Worm (Caenorhabditis elegans) whole organism, L2 larva: ENCODE data around the gene F32D8.2.

ENCODE experiments used
- C34F6.9 ChIP-seq: fragments of 150-350 bp; optimal IDR thresholded peaks from 2 replicates; lab custom pipeline; 2014; ENCODE audit warnings: missing biosample characterization, missing genetic modification characterization
- F13H6.1 ChIP-seq: sonication (generic microtip); optimal IDR thresholded peaks from 2 replicates; lab custom pipeline; 2016; ENCODE audit warnings: missing genetic modification characterization, missing compliant biosample characterization
- R02D3.7 ChIP-seq: fragments of 150-350 bp; optimal IDR thresholded peaks from 2 replicates; lab custom pipeline; 2014; ENCODE audit warnings: missing biosample characterization, missing genetic modification characterization
- Y55F3AM.14 ChIP-seq: fragments of 200-800 bp; sonication (Bioruptor generic); optimal IDR thresholded peaks from 2 replicates; lab custom pipeline; 2018; ENCODE audit warnings: mild to moderate bottlenecking, missing genetic modification characterization, missing compliant biosample characterization
- ZK546.5 ChIP-seq: sonication (generic microtip); optimal IDR thresholded peaks from 2 replicates; lab custom pipeline; 2017; ENCODE audit warnings: missing biosample characterization, missing genetic modification characterization
- aly-2 ChIP-seq: fragments of 150-350 bp; optimal IDR thresholded peaks from 2 replicates; lab custom pipeline; 2014; ENCODE audit warnings: missing biosample characterization, missing genetic modification characterization
- ama-1 ChIP-seq: fragments of 150-350 bp; optimal IDR thresholded peaks from 2 replicates; lab custom pipeline; 2018; ENCODE audit warnings: inconsistent platforms
- blmp-1 ChIP-seq: sonication (generic microtip); optimal IDR thresholded peaks from 2 replicates; lab custom pipeline; 2017; ENCODE audit warnings: missing genetic modification characterization, mild to moderate bottlenecking, missing compliant biosample characterization, antibody characterized with exemption, moderate library complexity; ENCODE audit not compliant: insufficient read depth
- ceh-16 ChIP-seq: fragments of 150-350 bp; optimal IDR thresholded peaks from 2 replicates; lab custom pipeline; 2014; ENCODE audit warnings: missing biosample characterization, missing genetic modification characterization
- ceh-82 ChIP-seq: fragments of 150-350 bp; optimal IDR thresholded peaks from 2 replicates; lab custom pipeline; 2014; ENCODE audit warnings: missing biosample characterization, missing genetic modification characterization
- crh-2 ChIP-seq: sonication (generic microtip); optimal IDR thresholded peaks from 2 replicates; lab custom pipeline; 2017; ENCODE audit warnings: missing biosample characterization, missing genetic modification characterization
- dmd-4 ChIP-seq: sonication (generic microtip); optimal IDR thresholded peaks from 2 replicates; lab custom pipeline; 2017; ENCODE audit warnings: missing biosample characterization, missing genetic modification characterization
- egl-27 ChIP-seq: sonication (generic microtip); optimal IDR thresholded peaks from 3 replicates; lab custom pipeline; 2017; ENCODE audit warnings: missing biosample characterization, missing genetic modification reagents, missing genetic modification characterization
- elt-1 ChIP-seq: fragments of 150-350 bp; optimal IDR thresholded peaks from 2 replicates; lab custom pipeline; 2014; ENCODE audit warnings: missing biosample characterization, missing genetic modification characterization
- elt-3 ChIP-seq: sonication (generic microtip); optimal IDR thresholded peaks from 2 replicates; lab custom pipeline; 2017; ENCODE audit warnings: missing biosample characterization, missing genetic modification characterization
- fos-1 ChIP-seq: fragments of 150-350 bp; optimal IDR thresholded peaks from 2 replicates; lab custom pipeline; 2014; ENCODE audit warnings: missing biosample characterization, missing genetic modification characterization
- gmeb-1 ChIP-seq: fragments of 150-350 bp; optimal IDR thresholded peaks from 2 replicates; lab custom pipeline; 2014; ENCODE audit warnings: missing biosample characterization, missing genetic modification characterization
- lin-11 ChIP-seq: fragments of 150-350 bp; sonication (generic microtip); optimal IDR thresholded peaks from 2 replicates; lab custom pipeline; 2014; ENCODE audit warnings: missing biosample characterization, missing genetic modification characterization, inconsistent platforms, mixed read lengths
- lin-13 ChIP-seq: fragments of 150-350 bp; optimal IDR thresholded peaks from 2 replicates; lab custom pipeline; 2014; ENCODE audit warnings: missing biosample characterization, missing genetic modification reagents, missing genetic modification characterization
- lin-39 ChIP-seq: fragments of 150-350 bp; optimal IDR thresholded peaks from 2 replicates; lab custom pipeline; 2014; ENCODE audit warnings: missing biosample characterization, missing genetic modification reagents, missing genetic modification characterization
- lsy-2 ChIP-seq, 2 experiments: fragments of 150-350 bp in 1 of 2; sonication (generic microtip) in 1 of 2; optimal IDR thresholded peaks; 2 replicates each; lab custom pipeline; 2014 to 2017; ENCODE audit warnings: missing biosample characterization in 2 of 2, missing genetic modification characterization in 2 of 2
- mab-5 ChIP-seq: fragments of 150-350 bp; optimal IDR thresholded peaks from 2 replicates; lab custom pipeline; 2014; ENCODE audit warnings: missing biosample characterization, missing genetic modification characterization
- mbf-1 ChIP-seq: sonication (generic microtip); optimal IDR thresholded peaks from 2 replicates; lab custom pipeline; 2017; ENCODE audit warnings: missing biosample characterization, missing genetic modification characterization
- mdl-1 ChIP-seq, 2 experiments: fragments of 150-350 bp in 1 of 2; sonication (generic microtip) in 1 of 2; optimal IDR thresholded peaks; 2 replicates each; lab custom pipeline; 2017; ENCODE audit warnings: missing biosample characterization in 2 of 2, missing genetic modification characterization in 2 of 2
- nhr-10 ChIP-seq: sonication (generic microtip); optimal IDR thresholded peaks from 2 replicates; lab custom pipeline; 2017; ENCODE audit warnings: missing biosample characterization, missing genetic modification characterization
- nhr-11 ChIP-seq: fragments of 150-350 bp; optimal IDR thresholded peaks from 2 replicates; lab custom pipeline; 2014; ENCODE audit warnings: missing biosample characterization, missing genetic modification characterization
- nhr-12 ChIP-seq: fragments of 150-350 bp; optimal IDR thresholded peaks from 2 replicates; lab custom pipeline; 2014; ENCODE audit warnings: missing biosample characterization, missing genetic modification characterization
- nhr-129 ChIP-seq: fragments of 150-350 bp; optimal IDR thresholded peaks from 2 replicates; lab custom pipeline; 2014; ENCODE audit warnings: missing biosample characterization, missing genetic modification characterization
- nhr-21 ChIP-seq: fragments of 150-350 bp; optimal IDR thresholded peaks from 2 replicates; lab custom pipeline; 2014; ENCODE audit warnings: missing biosample characterization, missing genetic modification characterization
- nhr-23 ChIP-seq: fragments of 150-350 bp; optimal IDR thresholded peaks from 2 replicates; lab custom pipeline; 2014; ENCODE audit warnings: missing biosample characterization, missing genetic modification reagents, missing genetic modification characterization
- nhr-237 ChIP-seq: fragments of 150-350 bp; optimal IDR thresholded peaks from 2 replicates; lab custom pipeline; 2014; ENCODE audit warnings: missing biosample characterization, missing genetic modification characterization
- nhr-25 ChIP-seq: fragments of 150-350 bp; sonication (generic microtip); optimal IDR thresholded peaks from 3 replicates; lab custom pipeline; 2014; ENCODE audit warnings: missing biosample characterization, missing genetic modification characterization
- nhr-6 ChIP-seq: fragments of 150-350 bp; optimal IDR thresholded peaks from 2 replicates; lab custom pipeline; 2014; ENCODE audit warnings: missing biosample characterization, missing genetic modification characterization
- nhr-77 ChIP-seq: fragments of 150-350 bp; optimal IDR thresholded peaks from 2 replicates; lab custom pipeline; 2014; ENCODE audit warnings: missing biosample characterization, missing genetic modification characterization
- sem-4 ChIP-seq: fragments of 150-350 bp; optimal IDR thresholded peaks from 2 replicates; lab custom pipeline; 2014; ENCODE audit warnings: missing biosample characterization, missing genetic modification reagents, missing genetic modification characterization
- skn-1 ChIP-seq: sonication (generic microtip); optimal IDR thresholded peaks from 2 replicates; lab custom pipeline; 2017; ENCODE audit warnings: missing biosample characterization, missing genetic modification characterization
- sma-3 ChIP-seq: sonication (generic microtip); optimal IDR thresholded peaks from 2 replicates; lab custom pipeline; 2016; ENCODE audit warnings: missing genetic modification reagents, missing genetic modification characterization, missing compliant biosample characterization
- sma-9 ChIP-seq, 2 experiments: fragments of 150-350 bp in 1 of 2; sonication (generic microtip) in 1 of 2; optimal IDR thresholded peaks; 2 replicates each; lab custom pipeline; 2014 to 2016; ENCODE audit warnings: missing genetic modification characterization in 2 of 2, mild to moderate bottlenecking in 1 of 2, missing biosample characterization in 1 of 2, missing compliant biosample characterization in 1 of 2, missing genetic modification reagents in 1 of 2, moderate library complexity in 1 of 2
- snpc-4 ChIP-seq: fragments of 150-350 bp; optimal IDR thresholded peaks from 2 replicates; lab custom pipeline; 2014; ENCODE audit warnings: missing biosample characterization, missing genetic modification characterization
- unc-39 ChIP-seq: fragments of 150-350 bp; optimal IDR thresholded peaks from 2 replicates; lab custom pipeline; 2014; ENCODE audit warnings: missing biosample characterization, missing genetic modification characterization
- zag-1 ChIP-seq: fragments of 150-350 bp; optimal IDR thresholded peaks from 2 replicates; lab custom pipeline; 2014; ENCODE audit warnings: missing biosample characterization, missing genetic modification characterization
- ztf-1 ChIP-seq: fragments of 200-800 bp; sonication (Bioruptor generic); conservative IDR thresholded peaks from 2 replicates; pipeline ENCODE4 v1.3.6; 2022; ENCODE audit warnings: missing genetic modification characterization, missing compliant biosample characterization
- ztf-11 ChIP-seq: sonication (generic microtip); optimal IDR thresholded peaks from 2 replicates; lab custom pipeline; 2017; ENCODE audit warnings: missing biosample characterization, missing genetic modification characterization
- ztf-4 ChIP-seq: fragments of 150-350 bp; optimal IDR thresholded peaks from 2 replicates; lab custom pipeline; 2014; ENCODE audit warnings: missing biosample characterization, missing genetic modification characterization

F32D8.2 gene

DNA sequence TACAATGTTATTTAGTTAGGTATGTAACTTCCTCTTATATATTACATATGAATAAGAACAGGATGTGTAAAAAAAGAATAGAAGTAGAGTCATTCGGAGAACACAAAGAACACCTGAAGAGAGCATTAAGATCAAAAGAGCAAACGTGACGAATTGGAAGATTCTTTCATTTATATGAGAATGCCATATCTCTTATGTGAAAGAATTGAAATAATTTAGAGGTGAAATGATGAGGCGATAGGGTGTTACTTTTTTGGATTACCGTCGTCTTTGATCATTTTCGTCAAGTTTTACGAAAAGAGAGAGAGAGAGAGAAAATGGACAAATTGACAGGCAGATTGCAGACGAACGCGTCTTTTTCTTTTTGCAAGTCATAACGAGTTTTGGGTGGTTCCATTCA lies 7.1 kb upstream of the F32D8.2 start:
- no peak for TF ChIP-seq nhr-12 (tag; lab: Kevin White, UChicago)
- TF ChIP-seq nhr-23 (tag; lab: Kevin White, UChicago): no peak
- no peak for TF ChIP-seq sem-4 (tag; lab: Kevin White, UChicago)
- TF ChIP-seq nhr-6: no peak
- TF ChIP-seq dmd-4: no peak
- no peak for TF ChIP-seq ztf-1 (GFP tag; lab: Robert Waterston, UW)
- no peak for TF ChIP-seq snpc-4 (tag; lab: Kevin White, UChicago)
- TF ChIP-seq nhr-237: no peak
- no peak for TF ChIP-seq R02D3.7 (tag; lab: Kevin White, UChicago)
- TF ChIP-seq ama-1 (lab: Kevin White, UChicago): no peak
- no peak for TF ChIP-seq nhr-129
- no peak for TF ChIP-seq nhr-25 (tag; lab: Kevin White, UChicago)
- TF ChIP-seq egl-27: no peak
- TF ChIP-seq lsy-2 (tag; optimal IDR thresholded peaks at IDR 0.05; lab: Kevin White, UChicago): peak in 1 of 2 experiments; percentile 11
- TF ChIP-seq elt-1 (tag; lab: Kevin White, UChicago): no peak
- no peak for TF ChIP-seq skn-1
- no peak for TF ChIP-seq nhr-11 (tag; lab: Kevin White, UChicago)
- TF ChIP-seq lin-13 (GFP tag; lab: Kevin White, UChicago): peak; percentile 7
- no peak for TF ChIP-seq elt-3 (tag; lab: Kevin White, UChicago)
- TF ChIP-seq nhr-77 (tag; lab: Kevin White, UChicago): no peak
- no peak for TF ChIP-seq nhr-10 (tag; lab: Kevin White, UChicago)
- no peak for TF ChIP-seq zag-1 (tag; lab: Kevin White, UChicago)
- TF ChIP-seq aly-2 (tag; lab: Kevin White, UChicago): no peak
- peak; percentile 60 for TF ChIP-seq sma-9 (GFP tag; optimal IDR thresholded peaks at IDR 0.05; lab: Kevin White, UChicago)
- TF ChIP-seq sma-9 (tag; optimal IDR thresholded peaks at IDR 0.05; lab: Kevin White, UChicago): no peak
- TF ChIP-seq mdl-1 (tag; optimal IDR thresholded peaks at IDR 0.05; lab: Kevin White, UChicago): no peak
- no peak for TF ChIP-seq ZK546.5 (tag; lab: Kevin White, UChicago)
- no peak for TF ChIP-seq ztf-4 (tag; lab: Kevin White, UChicago)
- no peak for TF ChIP-seq lin-39 (tag; lab: Kevin White, UChicago)
- no peak for TF ChIP-seq mbf-1 (tag; lab: Kevin White, UChicago)
- no peak for TF ChIP-seq fos-1 (tag; lab: Kevin White, UChicago)
- TF ChIP-seq ceh-82 (tag; lab: Kevin White, UChicago): no peak
- no peak for TF ChIP-seq mab-5 (tag; lab: Kevin White, UChicago)
- TF ChIP-seq crh-2 (tag; lab: Kevin White, UChicago): peak; percentile 17
- TF ChIP-seq nhr-21 (tag; lab: Kevin White, UChicago): no peak
- TF ChIP-seq F13H6.1 (tag; lab: Kevin White, UChicago): no peak
- no peak for TF ChIP-seq lin-11 (tag; lab: Kevin White, UChicago)
- no peak for TF ChIP-seq Y55F3AM.14 (GFP tag; lab: Kevin White, UChicago)
- no peak for TF ChIP-seq blmp-1 (tag; lab: Kevin White, UChicago)
- TF ChIP-seq ceh-16 (tag; lab: Kevin White, UChicago): no peak
- TF ChIP-seq gmeb-1 (tag; lab: Kevin White, UChicago): no peak
- TF ChIP-seq sma-3 (GFP tag; lab: Kevin White, UChicago): no peak
- peak; percentile 32 for TF ChIP-seq C34F6.9 (tag; lab: Kevin White, UChicago)

DNA sequence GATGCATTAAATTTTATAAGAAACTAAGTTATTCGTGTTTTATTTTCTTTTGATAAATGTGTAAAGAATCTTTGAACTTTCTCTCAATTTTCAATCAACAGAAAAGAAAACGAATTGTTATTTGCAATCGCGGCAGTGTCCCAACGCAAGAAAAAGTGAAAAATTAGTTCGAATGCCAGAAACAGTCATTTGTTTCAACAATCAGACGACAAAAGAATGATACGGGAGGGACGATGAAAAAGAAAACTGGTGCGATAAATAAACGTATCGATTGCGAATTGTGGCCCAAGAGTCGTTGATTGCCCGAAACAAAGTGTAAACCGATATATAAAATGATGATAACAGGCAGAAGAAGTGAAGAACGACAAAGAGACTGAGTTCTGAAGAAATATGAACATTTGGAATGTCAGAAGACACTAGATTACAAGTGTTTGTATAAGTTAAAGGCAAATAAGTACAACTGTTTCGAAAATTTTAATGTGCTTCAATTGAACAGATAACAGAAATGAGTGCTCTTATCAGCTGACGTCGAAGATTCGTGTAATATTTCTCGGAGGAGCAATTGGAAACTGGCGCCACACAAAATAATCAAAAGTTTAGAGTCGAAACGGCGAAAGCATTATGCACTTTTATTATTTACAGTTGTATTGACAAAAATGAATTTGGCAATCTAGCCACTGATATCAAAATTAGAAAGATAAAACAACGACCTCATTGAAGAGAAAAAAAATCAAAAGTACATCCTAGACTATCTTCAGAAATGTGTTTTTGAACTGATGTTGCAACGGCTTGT lies 5.6 kb upstream of the F32D8.2 start:
- TF ChIP-seq lin-11 (tag; lab: Kevin White, UChicago) (no peak), nhr-23 (tag; lab: Kevin White, UChicago) (no peak), sma-3 (GFP tag; lab: Kevin White, UChicago) (peak; percentile 12), ztf-11 (tag; lab: Kevin White, UChicago) (no peak), snpc-4 (tag; lab: Kevin White, UChicago) (no peak), C34F6.9 (tag; lab: Kevin White, UChicago) (peak; percentile 1), F13H6.1 (tag; lab: Kevin White, UChicago) (peak; percentile 6), nhr-129 (peak; percentile 13), elt-1 (tag; lab: Kevin White, UChicago) (no peak), egl-27 (no peak), gmeb-1 (tag; lab: Kevin White, UChicago) (peak; percentile 19), nhr-6 (no peak), blmp-1 (tag; lab: Kevin White, UChicago) (peak; percentile 42), lin-13 (GFP tag; lab: Kevin White, UChicago) (no peak), R02D3.7 (tag; lab: Kevin White, UChicago) (no peak), mab-5 (tag; lab: Kevin White, UChicago) (no peak), unc-39 (tag; lab: Kevin White, UChicago) (no peak), aly-2 (tag; lab: Kevin White, UChicago) (no peak), sma-9 (GFP tag; optimal IDR thresholded peaks at IDR 0.05; lab: Kevin White, UChicago) (peak; percentile 71), sma-9 (tag; optimal IDR thresholded peaks at IDR 0.05; lab: Kevin White, UChicago) (no peak), nhr-21 (tag; lab: Kevin White, UChicago) (peak; percentile 9), ZK546.5 (tag; lab: Kevin White, UChicago) (no peak), zag-1 (tag; lab: Kevin White, UChicago) (no peak), lsy-2 (tag; optimal IDR thresholded peaks at IDR 0.05; lab: Kevin White, UChicago) (peak in 1 of 2 experiments; percentile 7), fos-1 (tag; lab: Kevin White, UChicago) (peak; percentile 86)
